Worm (Caenorhabditis elegans) whole organism, young adult: ENCODE data around the gene fbxl-5.
"Not testable (repeated sequence)": the region's sequence is repeated elsewhere in the genome, so short reads cannot be mapped to it uniquely, and the experiment has no call there.

Experiments used
- B0035.1 ChIP-seq: sonication (generic microtip); optimal IDR thresholded peaks from 2 replicates; lab custom pipeline; 2016; ENCODE audit warnings: missing genetic modification characterization, mild to moderate bottlenecking, missing compliant biosample characterization, missing genotype, missing genetic modification reagents
- C06A6.2 ChIP-seq: fragments of 200-800 bp; sonication (Bioruptor generic); conservative IDR thresholded peaks from 2 replicates; pipeline ENCODE4 v1.3.6; 2022; ENCODE audit warnings: missing genetic modification characterization, missing compliant biosample characterization
- C17E4.6 ChIP-seq: fragments of 200-800 bp; sonication (Bioruptor generic); IDR thresholded peaks from 2 replicates; pipeline ENCODE4 v1.3.6; 2022; ENCODE audit warnings: missing genetic modification reagents, missing genetic modification characterization, missing compliant biosample characterization
- D2030.7 ChIP-seq: fragments of 200-800 bp; sonication (Bioruptor generic); IDR thresholded peaks from 2 replicates; pipeline ENCODE4 v1.3.6; 2022; ENCODE audit warnings: missing genetic modification reagents, missing genetic modification characterization, missing compliant biosample characterization
- F55B11.4 ChIP-seq: sonication (generic microtip); optimal IDR thresholded peaks from 2 replicates; lab custom pipeline; 2016; ENCODE audit warnings: missing compliant biosample characterization, missing genetic modification characterization, borderline replicate concordance; ENCODE audit not compliant: insufficient read depth
- T26A5.8 ChIP-seq: sonication (generic microtip); optimal IDR thresholded peaks from 2 replicates; lab custom pipeline; 2016; ENCODE audit warnings: missing genetic modification characterization, missing compliant biosample characterization
- Y53F4B.3 ChIP-seq: fragments of 200-800 bp; sonication (Bioruptor generic); IDR thresholded peaks from 2 replicates; pipeline ENCODE4 v1.3.6; 2022; ENCODE audit warnings: missing genetic modification reagents, missing genetic modification characterization, missing compliant biosample characterization
- ama-1 ChIP-seq, 3 experiments: fragments of 150-350 bp in 1 of 3; sonication (generic microtip) in 2 of 3; optimal IDR thresholded peaks; 2 replicates each; lab custom pipeline; 2014 to 2018; ENCODE audit warnings: missing biosample characterization in 2 of 3, missing genetic modification characterization in 2 of 3, missing genetic modification reagents in 2 of 3
- athp-1 ChIP-seq: sonication (generic microtip); optimal IDR thresholded peaks from 2 replicates; lab custom pipeline; 2017; ENCODE audit warnings: mild to moderate bottlenecking, missing genetic modification characterization, missing compliant biosample characterization
- attf-5 ChIP-seq: fragments of 200-800 bp; sonication (Bioruptor generic); optimal IDR thresholded peaks from 2 replicates; lab custom pipeline; 2018; ENCODE audit warnings: mild to moderate bottlenecking, missing genetic modification characterization, missing compliant biosample characterization
- bed-2 ChIP-seq: fragments of 200-800 bp; sonication (Bioruptor generic); IDR thresholded peaks from 2 replicates; pipeline ENCODE4 v1.3.6; 2022; ENCODE audit warnings: missing genetic modification reagents, missing genetic modification characterization, missing compliant biosample characterization
- cebp-1 ChIP-seq, 2 experiments: fragments of 200-800 bp in 1 of 2; sonication (Bioruptor generic) in 1 of 2; sonication (generic microtip) in 1 of 2; IDR thresholded peaks in 1 of 2; optimal IDR thresholded peaks in 1 of 2; 2 replicates each; pipeline versions ENCODE4 v1.3.6 to Lab custom; 2017 to 2022; ENCODE audit warnings: missing compliant biosample characterization in 2 of 2, missing genetic modification characterization in 2 of 2, mild to moderate bottlenecking in 1 of 2, missing genetic modification reagents in 1 of 2, moderate library complexity in 1 of 2
- cebp-2 ChIP-seq: fragments of 200-800 bp; sonication (Bioruptor generic); IDR thresholded peaks from 2 replicates; pipeline ENCODE4 v1.3.6; 2022; ENCODE audit warnings: missing genetic modification characterization, missing compliant biosample characterization
- ceh-58 ChIP-seq: fragments of 200-800 bp; sonication (Bioruptor generic); IDR thresholded peaks from 2 replicates; pipeline ENCODE4 v1.3.6; 2022; ENCODE audit warnings: missing genetic modification characterization, missing compliant biosample characterization
- ceh-79 ChIP-seq: sonication (generic microtip); optimal IDR thresholded peaks from 2 replicates; lab custom pipeline; 2017; ENCODE audit warnings: mild to moderate bottlenecking, missing genetic modification characterization, missing compliant biosample characterization
- chd-7 ChIP-seq: sonication (generic microtip); optimal IDR thresholded peaks from 2 replicates; lab custom pipeline; 2016; ENCODE audit warnings: mild to moderate bottlenecking, missing genetic modification characterization, moderate library complexity, missing compliant biosample characterization
- dpff-1 ChIP-seq: sonication (generic microtip); optimal IDR thresholded peaks from 2 replicates; lab custom pipeline; 2017; ENCODE audit warnings: mild to moderate bottlenecking, missing genetic modification characterization, missing compliant biosample characterization
- dpl-1 ChIP-seq: fragments of 150-350 bp; optimal IDR thresholded peaks from 2 replicates; lab custom pipeline; 2014; ENCODE audit warnings: missing biosample characterization, missing genetic modification reagents, missing genetic modification characterization
- ekl-4 ChIP-seq: fragments of 200-800 bp; sonication (Bioruptor generic); IDR thresholded peaks from 2 replicates; pipeline ENCODE4 v1.3.6; 2022; ENCODE audit warnings: missing genetic modification reagents, missing genetic modification characterization, missing compliant biosample characterization
- ets-4 ChIP-seq: fragments of 200-800 bp; sonication (Bioruptor generic); optimal IDR thresholded peaks from 2 replicates; lab custom pipeline; 2018; ENCODE audit warnings: mild to moderate bottlenecking, missing genetic modification characterization, missing compliant biosample characterization
- hlh-26 ChIP-seq: fragments of 200-800 bp; sonication (Bioruptor generic); conservative IDR thresholded peaks from 2 replicates; pipeline ENCODE4 v1.3.6; 2022; ENCODE audit warnings: missing genetic modification reagents, missing genetic modification characterization, missing compliant biosample characterization
- hmg-1.2 ChIP-seq: fragments of 200-800 bp; sonication (Bioruptor generic); IDR thresholded peaks from 2 replicates; pipeline ENCODE4 v1.3.6; 2022; ENCODE audit warnings: missing genetic modification reagents, missing genetic modification characterization, missing compliant biosample characterization
- hmg-20 ChIP-seq: fragments of 200-800 bp; sonication (Bioruptor generic); IDR thresholded peaks from 2 replicates; pipeline ENCODE4 v1.3.6; 2022; ENCODE audit warnings: missing genetic modification reagents, missing genetic modification characterization, missing compliant biosample characterization
- hrde-1 ChIP-seq: sonication (generic microtip); optimal IDR thresholded peaks from 2 replicates; lab custom pipeline; 2016; ENCODE audit warnings: missing genetic modification characterization, mild to moderate bottlenecking, missing compliant biosample characterization, moderate library complexity, missing genotype, missing genetic modification reagents, borderline replicate concordance
- hsf-1 ChIP-seq: fragments of 200-800 bp; sonication (Bioruptor generic); IDR thresholded peaks from 2 replicates; pipeline ENCODE4 v1.3.6; 2022; ENCODE audit warnings: missing genetic modification reagents, missing genetic modification characterization, missing compliant biosample characterization
- let-607 ChIP-seq, 2 experiments: fragments of 200-800 bp in 1 of 2; sonication (Bioruptor generic) in 1 of 2; sonication (generic microtip) in 1 of 2; optimal IDR thresholded peaks; 2 replicates each; lab custom pipeline; 2016 to 2018; ENCODE audit warnings: mild to moderate bottlenecking in 2 of 2, missing compliant biosample characterization in 2 of 2, missing genetic modification characterization in 2 of 2, moderate library complexity in 2 of 2, missing genotype in 1 of 2
- lir-1 ChIP-seq: fragments of 200-800 bp; sonication (Bioruptor generic); conservative IDR thresholded peaks from 2 replicates; pipeline ENCODE4 v1.3.6; 2022; ENCODE audit warnings: missing genetic modification reagents, missing genetic modification characterization, missing compliant biosample characterization
- lsl-1 ChIP-seq: fragments of 200-800 bp; sonication (Bioruptor generic); optimal IDR thresholded peaks from 2 replicates; lab custom pipeline; 2018; ENCODE audit warnings: mild to moderate bottlenecking, missing genetic modification characterization, moderate library complexity, missing compliant biosample characterization
- madf-10 ChIP-seq: sonication (generic microtip); optimal IDR thresholded peaks from 2 replicates; lab custom pipeline; 2016; ENCODE audit warnings: mild to moderate bottlenecking, missing genetic modification characterization, missing compliant biosample characterization
- madf-6 ChIP-seq: fragments of 200-800 bp; sonication (Bioruptor generic); IDR thresholded peaks from 2 replicates; pipeline ENCODE4 v1.3.6; 2022; ENCODE audit warnings: missing genetic modification reagents, missing genetic modification characterization, missing compliant biosample characterization
- mcd-1 ChIP-seq: fragments of 200-800 bp; sonication (Bioruptor generic); IDR thresholded peaks from 2 replicates; pipeline ENCODE4 v1.3.6; 2022; ENCODE audit warnings: missing genetic modification reagents, missing genetic modification characterization, missing compliant biosample characterization
- nfya-1 ChIP-seq: sonication (generic microtip); optimal IDR thresholded peaks from 2 replicates; lab custom pipeline; 2017; ENCODE audit warnings: antibody characterized with exemption, missing compliant biosample characterization, missing genetic modification characterization, borderline replicate concordance; ENCODE audit not compliant: insufficient read depth
- nhr-120 ChIP-seq: fragments of 200-800 bp; sonication (Bioruptor generic); IDR thresholded peaks from 2 replicates; pipeline ENCODE4 v1.3.6; 2022; ENCODE audit warnings: missing genetic modification characterization, missing compliant biosample characterization
- nhr-80 ChIP-seq: sonication (generic microtip); optimal IDR thresholded peaks from 2 replicates; lab custom pipeline; 2016; ENCODE audit warnings: missing genetic modification characterization, missing compliant biosample characterization
- snpc-4 ChIP-seq, 5 experiments: fragments of 150-350 bp in 1 of 5; sonication (generic microtip) in 4 of 5; optimal IDR thresholded peaks; 2 replicates each; lab custom pipeline; 2014 to 2018; ENCODE audit warnings: missing genetic modification characterization in 5 of 5, missing biosample characterization in 3 of 5, antibody characterized with exemption in 2 of 5, mild to moderate bottlenecking in 2 of 5, missing compliant biosample characterization in 2 of 5, missing genotype in 2 of 5, moderate library complexity in 2 of 5, missing genetic modification reagents in 1 of 5
- tbx-9 ChIP-seq: sonication (generic microtip); optimal IDR thresholded peaks from 2 replicates; lab custom pipeline; 2016; ENCODE audit warnings: borderline replicate concordance, missing genetic modification characterization, inconsistent platforms, missing compliant biosample characterization
- tlf-1 ChIP-seq: fragments of 200-800 bp; sonication (Bioruptor generic); optimal IDR thresholded peaks from 2 replicates; lab custom pipeline; 2018; ENCODE audit warnings: mild to moderate bottlenecking, missing genetic modification characterization, missing compliant biosample characterization
- zfh-2 ChIP-seq: fragments of 200-800 bp; sonication (Bioruptor generic); conservative IDR thresholded peaks from 2 replicates; pipeline ENCODE4 v1.3.6; 2022; ENCODE audit warnings: missing genetic modification reagents, missing genetic modification characterization, missing compliant biosample characterization
- ztf-18 ChIP-seq: sonication (generic microtip); optimal IDR thresholded peaks from 2 replicates; lab custom pipeline; 2016; ENCODE audit warnings: missing genotype, mild to moderate bottlenecking, missing genetic modification characterization, missing compliant biosample characterization
- ztf-22 ChIP-seq: fragments of 200-800 bp; sonication (Bioruptor generic); optimal IDR thresholded peaks from 2 replicates; lab custom pipeline; 2018; ENCODE audit warnings: mild to moderate bottlenecking, missing genetic modification characterization, moderate library complexity, missing compliant biosample characterization

fbxl-5 gene

DNA sequence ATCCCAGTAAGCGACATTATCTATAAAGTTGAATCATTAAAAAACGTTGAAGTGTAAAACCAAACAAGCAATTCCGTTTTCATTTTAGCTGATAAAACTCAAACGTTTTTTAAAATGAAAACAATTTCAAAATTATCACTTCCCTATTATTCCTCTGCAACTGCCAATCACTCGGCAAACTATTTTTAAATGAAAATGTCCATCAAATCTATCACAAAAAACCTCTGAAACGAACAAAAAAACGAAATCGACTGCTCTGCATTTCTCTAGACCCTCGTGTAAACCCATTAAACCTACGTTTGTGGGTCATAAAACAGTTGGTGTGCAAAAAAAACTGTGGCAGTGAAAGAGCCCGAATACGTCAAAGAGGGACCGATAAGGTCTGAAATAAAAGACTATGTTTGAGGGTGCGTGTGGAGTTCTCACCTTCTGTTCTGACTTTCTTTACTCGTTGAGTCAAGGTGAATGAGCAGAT is at the start of gene fbxl-5:
Gene fbxl-5, plus strand, starts transcription at position 425 of the 475 bp plus-strand sequence.
- TF ChIP-seq cebp-1 (GFP tag; IDR thresholded peaks at IDR 0.05; lab: Robert Waterston, UW) (no peak), cebp-1 (tag; optimal IDR thresholded peaks at IDR 0.05; lab: Kevin White, UChicago) (peak; percentile 36), C17E4.6 (GFP tag; lab: Robert Waterston, UW) (no peak), nhr-80 (peak; percentile 78), let-607 (tag; optimal IDR thresholded peaks at IDR 0.05; lab: Kevin White, UChicago) (peak; percentile 33 to 60), ztf-22 (GFP tag; lab: Kevin White, UChicago) (peak; percentile 27)

ce11 chrV:7693394-7693793 is 49.3 kb upstream of the fbxl-5 start, which contains the start of gene C12D5.10:
Gene C12D5.10 (minus strand): TSS chrV:7693494.
- TF ChIP-seq zfh-2 (no peak), attf-5 (no peak), tlf-1 (GFP tag; lab: Kevin White, UChicago) (no peak), ceh-58 (GFP tag; lab: Robert Waterston, UW) (no peak), T26A5.8 (tag; lab: Kevin White, UChicago) (no peak), dpl-1 (GFP tag; lab: Kevin White, UChicago) (no peak), dpff-1 (tag; lab: Kevin White, UChicago) (no peak), ztf-18 (tag; lab: Kevin White, UChicago) (no peak), hlh-26 (GFP tag; lab: Robert Waterston, UW) (no peak)

DNA sequence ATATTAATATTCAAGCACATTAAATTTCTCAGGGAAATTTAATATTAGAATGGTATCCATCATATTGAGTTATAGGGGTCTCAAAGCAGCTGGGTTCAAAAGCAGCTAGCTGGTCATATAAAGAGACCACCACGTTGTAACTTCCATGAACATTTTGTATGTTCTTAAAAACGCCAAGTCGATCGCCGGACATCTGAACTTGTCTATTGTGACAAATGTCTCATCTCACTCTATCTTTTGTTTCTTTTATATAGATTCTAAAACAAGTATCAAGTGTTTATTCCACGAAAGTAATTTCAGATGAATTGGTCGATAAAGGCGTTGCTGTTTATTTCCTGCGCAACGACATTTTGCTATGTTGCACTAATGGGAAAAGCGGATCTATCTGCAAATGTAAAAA is 45.9 kb upstream of the fbxl-5 start, which contains the start of gene ZK105.3:
Gene ZK105.3, plus strand, starts transcription at position 301 of the 400 bp plus-strand sequence.
- TF ChIP-seq nhr-120 (GFP tag; lab: Robert Waterston, UW) (no peak), D2030.7 (no peak), lsl-1 (GFP tag; lab: Kevin White, UChicago) (no peak), nfya-1 (no peak), ama-1 (optimal IDR thresholded peaks at IDR 0.05; lab: Kevin White, UChicago) (no peak), ama-1 (GFP tag; optimal IDR thresholded peaks at IDR 0.05; lab: Kevin White, UChicago) (no peak), athp-1 (tag; lab: Kevin White, UChicago) (no peak), Y53F4B.3 (GFP tag; lab: Robert Waterston, UW) (no peak), ekl-4 (no peak), madf-10 (tag; lab: Kevin White, UChicago) (no peak), mcd-1 (GFP tag; lab: Robert Waterston, UW) (no peak), cebp-2 (GFP tag; lab: Robert Waterston, UW) (no peak), hrde-1 (tag; lab: Kevin White, UChicago) (no peak), nhr-80 (no peak), ets-4 (no peak), ztf-18 (tag; lab: Kevin White, UChicago) (no peak)

ce11 chrV:7703536-7703935 is 39.2 kb upstream of the fbxl-5 start, which contains the start of gene srsx-40:
Gene srsx-40 (minus strand): TSS chrV:7703636.
- not testable (repeated sequence) for TF ChIP-seq hsf-1; C06A6.2 (GFP tag; lab: Robert Waterston, UW); F55B11.4

- TF ChIP-seq cebp-2 (GFP tag; lab: Robert Waterston, UW) (no peak), C17E4.6 (GFP tag; lab: Robert Waterston, UW) (no peak), hmg-20 (GFP tag; lab: Robert Waterston, UW) (no peak), ceh-79 (tag; lab: Kevin White, UChicago) (no peak), tbx-9 (tag; lab: Kevin White, UChicago) (no peak), B0035.1 (tag; lab: Kevin White, UChicago) (no peak), snpc-4 (GFP tag; optimal IDR thresholded peaks at IDR 0.05; lab: Kevin White, UChicago) (no peak), snpc-4 (tag; optimal IDR thresholded peaks at IDR 0.05; lab: Kevin White, UChicago) (no peak), ztf-18 (tag; lab: Kevin White, UChicago) (no peak), lir-1 (no peak), hrde-1 (tag; lab: Kevin White, UChicago) (no peak), chd-7 (tag; lab: Kevin White, UChicago) (no peak), bed-2 (no peak), cebp-1 (GFP tag; IDR thresholded peaks at IDR 0.05; lab: Robert Waterston, UW) (no peak), cebp-1 (tag; optimal IDR thresholded peaks at IDR 0.05; lab: Kevin White, UChicago) (no peak), ceh-58 (GFP tag; lab: Robert Waterston, UW) (no peak), madf-6 (GFP tag; lab: Robert Waterston, UW) (no peak), hmg-1.2 (no peak)
These were observed 37.4 kb upstream of the fbxl-5 start, which contains the start of gene srw-3 for ce11 chrV:7705316-7705715. Gene srw-3 (plus strand): TSS chrV:7705616.
